Worm (Caenorhabditis elegans): ENCODE results near the gene C31H1.2.

The C31H1.2 gene

ce11 chrIV:5765652-5766051, 25.4 kb upstream of the C31H1.2 start (continued):
- TF ChIP-seq lsy-2 (tag; optimal IDR thresholded peaks at IDR 0.05), result peak in 1 of 2 experiments; percentile 30
- peak; percentile 31 for TF ChIP-seq nhr-90 (tag; optimal IDR thresholded peaks at IDR 0.05; ENCODE audit: poor library complexity)
- TF ChIP-seq pax-3 (tag; optimal IDR thresholded peaks at IDR 0.05), result no peak
- peak; percentile 97 for TF ChIP-seq blmp-1 (tag; optimal IDR thresholded peaks at IDR 0.05)
- TF ChIP-seq unc-130 (tag; optimal IDR thresholded peaks at IDR 0.05), result no peak
- TF ChIP-seq lin-39 (tag; optimal IDR thresholded peaks at IDR 0.05), result no peak
- TF ChIP-seq unc-30 (tag; optimal IDR thresholded peaks at IDR 0.05), result no peak
- TF ChIP-seq grh-1 (GFP tag; IDR thresholded peaks at IDR 0.05), result no peak
- TF ChIP-seq aly-2 (tag; optimal IDR thresholded peaks at IDR 0.05), result no peak
- TF ChIP-seq lin-14 (GFP tag; optimal IDR thresholded peaks at IDR 0.05), result peak; percentile 79
- TF ChIP-seq zag-1 (tag; optimal IDR thresholded peaks at IDR 0.05), result no peak
- no peak for TF ChIP-seq pag-3 (tag; optimal IDR thresholded peaks at IDR 0.05; ENCODE audit: borderline replicate concordance, insufficient read depth)
- no peak for TF ChIP-seq pqm-1 (tag; optimal IDR thresholded peaks at IDR 0.05)
- TF ChIP-seq mep-1 (tag; optimal IDR thresholded peaks at IDR 0.05), result peak; percentile 38
- TF ChIP-seq nhr-28 (tag; optimal IDR thresholded peaks at IDR 0.05), result no peak
- TF ChIP-seq ceh-82 (tag; optimal IDR thresholded peaks at IDR 0.05), result peak in 1 of 3 experiments; percentile 9
- TF ChIP-seq ceh-63 (GFP tag; optimal IDR thresholded peaks at IDR 0.05), result no peak
- no peak for TF ChIP-seq unc-98 (GFP tag; IDR thresholded peaks at IDR 0.05)
- no peak for TF ChIP-seq ets-5 (GFP tag; IDR thresholded peaks at IDR 0.05)
- TF ChIP-seq sptf-1 (tag; optimal IDR thresholded peaks at IDR 0.05), result no peak
- TF ChIP-seq lin-35 (GFP tag; optimal IDR thresholded peaks at IDR 0.05), result peak in 1 of 2 experiments; percentile 64
- peak; percentile 87 for TF ChIP-seq nhr-20 (tag; optimal IDR thresholded peaks at IDR 0.05)
- TF ChIP-seq nhr-85 (tag), result peak; percentile 92
- no peak for TF ChIP-seq xbp-1 (tag; optimal IDR thresholded peaks at IDR 0.05)

DNA sequence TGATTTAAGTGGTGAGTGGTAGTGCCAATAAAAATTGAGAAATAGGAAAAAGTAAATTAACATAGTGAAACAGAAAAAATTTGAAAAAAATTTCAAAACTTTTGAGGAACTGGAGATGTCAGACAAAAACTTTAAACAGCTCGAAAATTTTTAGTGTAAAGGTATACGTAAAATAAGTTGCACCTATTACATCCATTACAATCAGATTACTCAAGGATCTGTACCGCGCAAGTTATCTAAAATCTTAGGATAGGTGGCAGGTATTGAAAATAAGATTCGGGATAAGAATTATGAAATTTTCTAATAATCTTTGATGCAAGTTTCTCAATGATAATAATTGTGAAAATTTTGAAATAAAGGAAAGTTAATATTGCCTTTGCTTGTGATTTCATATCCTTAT, 24.3 kb upstream of the C31H1.2 start:
- TF ChIP-seq efl-1 (optimal IDR thresholded peaks at IDR 0.05) (no peak), efl-1 (GFP tag; optimal IDR thresholded peaks at IDR 0.05 in 1 of 2) (peak in 1 of 2 experiments; percentile 88), nhr-77 (tag; optimal IDR thresholded peaks at IDR 0.05) (no peak), alr-1 (tag; optimal IDR thresholded peaks at IDR 0.05; ENCODE audit: borderline replicate concordance) (no peak), nhr-76 (tag; optimal IDR thresholded peaks at IDR 0.05) (no peak), nhr-28 (tag; optimal IDR thresholded peaks at IDR 0.05) (no peak), snpc-4 (tag; optimal IDR thresholded peaks at IDR 0.05) (no peak), nhr-47 (tag; optimal IDR thresholded peaks at IDR 0.05) (no peak), mef-2 (tag; optimal IDR thresholded peaks at IDR 0.05) (no peak)

DNA sequence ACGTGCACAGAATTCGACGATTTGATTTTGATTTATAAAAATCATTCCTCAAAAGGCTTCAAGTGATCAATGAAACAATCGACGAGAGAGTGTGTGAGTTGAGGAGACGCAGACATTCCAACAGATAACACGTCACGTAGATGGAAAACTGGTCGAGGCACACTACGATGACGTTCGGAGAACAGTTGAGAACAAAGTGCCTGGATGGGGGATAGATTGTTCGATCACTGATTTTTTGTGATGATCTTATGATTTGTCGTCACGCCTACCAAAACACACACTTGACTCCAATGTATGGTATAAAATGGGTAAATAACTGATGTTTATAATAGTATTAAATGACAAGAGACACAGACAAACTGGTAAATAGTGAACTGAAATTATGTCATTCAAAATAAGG, 12.8 kb upstream of the C31H1.2 start:
- TF ChIP-seq Y116A8C.19 (tag; optimal IDR thresholded peaks at IDR 0.05; ENCODE audit: borderline replicate concordance), result no peak
- no peak for TF ChIP-seq sox-4 (tag; optimal IDR thresholded peaks at IDR 0.05)
- no peak for TF ChIP-seq pqm-1 (tag; optimal IDR thresholded peaks at IDR 0.05)
- peak; percentile 64 for TF ChIP-seq lin-14 (GFP tag; optimal IDR thresholded peaks at IDR 0.05)
- no peak for TF ChIP-seq unc-130 (tag; optimal IDR thresholded peaks at IDR 0.05)
- TF ChIP-seq fkh-10 (GFP tag; optimal IDR thresholded peaks at IDR 0.05), result no peak
- no peak for TF ChIP-seq efl-3 (GFP tag; optimal IDR thresholded peaks at IDR 0.05)
- TF ChIP-seq grh-1 (GFP tag; IDR thresholded peaks at IDR 0.05), result peak; percentile 69
- no peak for TF ChIP-seq fkh-8 (tag; optimal IDR thresholded peaks at IDR 0.05)
- TF ChIP-seq nhr-19 (GFP tag; conservative IDR thresholded peaks at IDR 0.05), result peak; percentile 69
- peak; percentile 82 for TF ChIP-seq nhr-90 (tag; optimal IDR thresholded peaks at IDR 0.05; ENCODE audit: poor library complexity)
- TF ChIP-seq nhr-77 (tag; optimal IDR thresholded peaks at IDR 0.05), result no peak
- TF ChIP-seq lsy-2 (tag; optimal IDR thresholded peaks at IDR 0.05), result no peak
- no peak for TF ChIP-seq lin-39 (tag; optimal IDR thresholded peaks at IDR 0.05)
- TF ChIP-seq ceh-8 (GFP tag; optimal IDR thresholded peaks at IDR 0.05), result no peak
- no peak for TF ChIP-seq C16A3.4 (tag; optimal IDR thresholded peaks at IDR 0.05)
- no peak for TF ChIP-seq irx-1 (tag; optimal IDR thresholded peaks at IDR 0.05)
- TF ChIP-seq swsn-7 (tag; optimal IDR thresholded peaks at IDR 0.05), result no peak
- no peak for TF ChIP-seq pag-3 (tag; optimal IDR thresholded peaks at IDR 0.05; ENCODE audit: borderline replicate concordance, insufficient read depth)
- TF ChIP-seq mep-1 (tag; optimal IDR thresholded peaks at IDR 0.05), result no peak
- no peak for TF ChIP-seq unc-98 (GFP tag; IDR thresholded peaks at IDR 0.05)
- peak; percentile 62 for TF ChIP-seq snu-23 (GFP tag; optimal IDR thresholded peaks at IDR 0.05)
- no peak for TF ChIP-seq rnt-1 (tag; optimal IDR thresholded peaks at IDR 0.05)
- no peak for TF ChIP-seq unc-62 (GFP tag; optimal IDR thresholded peaks at IDR 0.05)
- TF ChIP-seq xbp-1 (tag; optimal IDR thresholded peaks at IDR 0.05), result peak; percentile 15
- TF ChIP-seq ama-1 (optimal IDR thresholded peaks at IDR 0.05), result no peak
- peak in 1 of 2 experiments; percentile 58 for TF ChIP-seq lin-35 (GFP tag; optimal IDR thresholded peaks at IDR 0.05)
- TF ChIP-seq dsc-1 (tag; optimal IDR thresholded peaks at IDR 0.05), result no peak
- TF ChIP-seq sup-37 (GFP tag; optimal IDR thresholded peaks at IDR 0.05), result no peak
- no peak for TF ChIP-seq aha-1 (tag; optimal IDR thresholded peaks at IDR 0.05)
- TF ChIP-seq nhr-84 (tag; optimal IDR thresholded peaks at IDR 0.05), result no peak
- no peak for TF ChIP-seq ceh-63 (GFP tag; optimal IDR thresholded peaks at IDR 0.05)
